Fruit fly (Drosophila melanogaster): ENCODE results near the gene IPIP.

Gene IPIP

DNA sequence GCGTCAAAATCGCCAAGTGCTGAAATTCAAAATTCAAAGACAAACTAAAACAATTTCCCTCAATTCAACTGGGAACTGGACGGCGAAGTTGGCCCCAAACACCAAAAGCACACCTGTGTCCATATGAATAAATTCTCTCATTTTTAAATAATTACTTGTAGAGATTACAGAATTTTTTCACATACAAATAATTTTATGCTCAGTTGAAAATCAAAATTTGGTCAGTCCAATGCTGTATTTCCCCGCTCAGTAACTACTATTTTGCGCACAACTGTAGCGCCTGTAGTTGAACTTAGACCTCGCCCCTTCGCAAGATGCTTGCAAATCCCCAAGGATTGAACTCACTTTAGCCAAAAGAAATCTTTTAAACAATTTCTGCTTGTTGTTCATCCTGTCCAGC is 19.1 kb upstream of the IPIP start (continued):
- TF ChIP-seq hbn (GFP tag; IDR thresholded peaks at IDR 0.05; ENCODE audit: partially characterized antibody) (no peak), CG7556 (GFP tag; optimal IDR thresholded peaks at IDR 0.05) (no peak), bab2 (GFP tag; optimal IDR thresholded peaks at IDR 0.05) (no peak), Taf1 (GFP tag; IDR thresholded peaks at IDR 0.05) (no peak), fd96Cb (tag; optimal IDR thresholded peaks at IDR 0.05) (peak; percentile 11), CG17328 (GFP tag; IDR thresholded peaks at IDR 0.05) (peak; percentile 68), cg (GFP tag; optimal IDR thresholded peaks at IDR 0.05) (no peak), Ssrp (tag; optimal IDR thresholded peaks at IDR 0.05) (no peak), CG2120 (GFP tag; optimal IDR thresholded peaks at IDR 0.05) (peak; percentile 25), CG9727 (GFP tag; optimal IDR thresholded peaks at IDR 0.05) (no peak), Atf3 (GFP tag; optimal IDR thresholded peaks at IDR 0.05) (no peak), chif (GFP tag; optimal IDR thresholded peaks at IDR 0.05) (peak in 1 of 2 experiments; percentile 4), Hr51 (GFP tag; optimal IDR thresholded peaks at IDR 0.05) (peak in 1 of 2 experiments; percentile 7), CG4404 (GFP tag; IDR thresholded peaks at IDR 0.05) (0 out of 2 replicates have a peak, but pooled peaks have one; percentile 10), chinmo (GFP tag; IDR thresholded peaks at IDR 0.05; ENCODE audit: partially characterized antibody) (no peak), CG18599 (GFP tag; optimal IDR thresholded peaks at IDR 0.05) (peak; percentile 8), lmd (GFP tag; IDR thresholded peaks at IDR 0.05) (peak; percentile 42; the same call in 1 of the 2 replicates), oc (tag; optimal IDR thresholded peaks at IDR 0.05) (no peak), Med (GFP tag) (peak; percentile 70), az2 (GFP tag; optimal IDR thresholded peaks at IDR 0.05) (peak; percentile 6), CrebB (tag; optimal IDR thresholded peaks at IDR 0.05) (no peak), CG7839 (tag; optimal IDR thresholded peaks at IDR 0.05) (peak; percentile 27)

DNA sequence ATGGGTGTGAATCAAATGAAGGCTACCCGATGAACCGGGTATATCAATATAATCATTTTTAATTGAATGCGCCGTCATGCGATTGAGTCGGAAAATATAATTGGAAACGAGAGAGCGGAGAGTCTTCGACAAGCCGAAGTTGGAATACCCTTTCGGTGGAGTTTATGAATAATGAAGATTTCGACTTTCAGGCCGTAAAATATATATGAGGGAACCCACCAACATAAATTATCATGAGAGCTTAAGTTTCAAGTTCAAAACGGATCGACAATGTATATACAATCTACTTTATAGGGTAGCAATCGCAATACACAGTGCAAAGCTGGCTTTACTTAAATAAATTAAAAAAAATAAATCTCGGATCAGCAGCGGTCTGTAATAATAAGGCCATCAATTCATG is 16.0 kb upstream of the IPIP start:
- TF ChIP-seq row (GFP tag; IDR thresholded peaks at IDR 0.05) (peak; percentile 34; the same call in 2 of the 3 replicates), Med (GFP tag) (peak; percentile 3), CG13296 (GFP tag; optimal IDR thresholded peaks at IDR 0.05) (no peak), gce (GFP tag; IDR thresholded peaks at IDR 0.05) (no peak), prd (optimal IDR thresholded peaks at IDR 0.05) (no peak), prd (GFP tag; IDR thresholded peaks at IDR 0.05) (0 out of 3 replicates have a peak, but pooled peaks have one; percentile 15), CG14965 (GFP tag; optimal IDR thresholded peaks at IDR 0.05; ENCODE audit: borderline replicate concordance) (no peak), Drgx (GFP tag; IDR thresholded peaks at IDR 0.05) (peak; percentile 45; the same call in 1 of the 2 replicates), Sry-β (GFP tag; optimal IDR thresholded peaks at IDR 0.05) (no peak), D19A (tag; optimal IDR thresholded peaks at IDR 0.05) (peak; percentile 67), sens (GFP tag) (peak; percentile 42), HLH3B (GFP tag; IDR thresholded peaks at IDR 0.05) (no peak)

DNA sequence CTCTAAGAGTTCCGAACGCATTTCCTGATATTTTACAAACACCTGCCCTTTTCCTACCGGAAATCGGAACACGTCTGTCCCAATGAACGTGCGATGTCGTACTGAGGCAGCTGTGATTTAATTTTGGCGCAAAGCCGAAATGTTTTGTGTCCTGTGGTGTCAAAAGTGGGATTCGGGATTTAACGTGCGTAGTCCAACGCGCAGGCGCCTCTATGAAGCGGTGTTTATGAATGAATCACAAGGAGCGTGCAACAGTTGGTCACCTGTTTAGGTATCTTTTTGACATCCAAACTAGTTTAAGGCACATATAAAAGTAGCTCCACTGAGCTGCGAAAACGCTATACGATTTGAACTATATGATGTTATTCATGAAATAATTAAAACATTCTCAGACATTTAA is 13.5 kb upstream of the IPIP start, which contains the start of gene CG9109:
Gene CG9109 (minus strand): TSS at position 80 of the 400 bp plus-strand sequence.
- TF ChIP-seq Opbp (GFP tag; IDR thresholded peaks at IDR 0.05; ENCODE audit: partially characterized antibody) (no peak), CG10274 (GFP tag; optimal IDR thresholded peaks at IDR 0.05) (no peak), sna (GFP tag; IDR thresholded peaks at IDR 0.05; ENCODE audit: partially characterized antibody) (no peak), ewg (GFP tag; optimal IDR thresholded peaks at IDR 0.05) (peak; percentile 55), croc (GFP tag; conservative IDR thresholded peaks at IDR 0.05) (no peak), CG33213 (GFP tag; optimal IDR thresholded peaks at IDR 0.05) (no peak), Bgb (GFP tag; IDR thresholded peaks at IDR 0.05; ENCODE audit: partially characterized antibody) (no peak), caup (GFP tag; optimal IDR thresholded peaks at IDR 0.05; ENCODE audit: severe bottlenecking) (no peak), CG3838 (GFP tag; optimal IDR thresholded peaks at IDR 0.05) (no peak), scrt (GFP tag; optimal IDR thresholded peaks at IDR 0.05) (peak; percentile 77), dmrt99B (tag; optimal IDR thresholded peaks at IDR 0.05) (no peak), Meics (GFP tag; optimal IDR thresholded peaks at IDR 0.05) (no peak)
